Fruit fly (Drosophila melanogaster) whole organism, adult: Measurements from ENCODE around the gene twin.
A peak's percentile ranks its signal among the peaks of the same experiment; 100 is the strongest.

Source experiments
- CG11617 ChIP-seq: fragments of 200-800 bp; sonication (Bioruptor generic); optimal IDR thresholded peaks from 2 replicates; lab custom pipeline; 2017; ENCODE audit warnings: mild to moderate bottlenecking, missing biosample characterization, missing genetic modification reagents, missing genetic modification characterization
- CG12768 ChIP-seq: fragments of 200-800 bp; sonication (Bioruptor generic); optimal IDR thresholded peaks from 2 replicates; lab custom pipeline; 2017; ENCODE audit warnings: missing biosample characterization, missing genetic modification characterization, mild to moderate bottlenecking, moderate library complexity, missing genetic modification reagents
- CG14711 ChIP-seq: fragments of 200-800 bp; sonication (Bioruptor generic); optimal IDR thresholded peaks from 2 replicates; lab custom pipeline; 2018; ENCODE audit warnings: missing biosample characterization, mild to moderate bottlenecking, missing genetic modification characterization, moderate library complexity
- CG1620 ChIP-seq: fragments of 200-800 bp; sonication (Bioruptor generic); optimal IDR thresholded peaks from 2 replicates; lab custom pipeline; 2016; ENCODE audit warnings: missing biosample characterization, missing genetic modification characterization
- CG33017 ChIP-seq: fragments of 200-800 bp; sonication (Bioruptor generic); optimal IDR thresholded peaks from 2 replicates; lab custom pipeline; 2018; ENCODE audit warnings: missing biosample characterization, mild to moderate bottlenecking, missing genetic modification characterization, moderate library complexity
- CG5204 ChIP-seq: fragments of 200-800 bp; sonication (Bioruptor generic); optimal IDR thresholded peaks from 2 replicates; lab custom pipeline; 2016; ENCODE audit warnings: missing biosample characterization, missing genetic modification characterization
- CG7045 ChIP-seq: fragments of 200-800 bp; sonication (Bioruptor generic); optimal IDR thresholded peaks from 2 replicates; lab custom pipeline; 2017; ENCODE audit warnings: missing biosample characterization, mild to moderate bottlenecking, missing genetic modification characterization
- CG7101 ChIP-seq: fragments of 200-800 bp; sonication (Bioruptor generic); optimal IDR thresholded peaks from 2 replicates; lab custom pipeline; 2018; ENCODE audit warnings: missing biosample characterization, mild to moderate bottlenecking, missing genetic modification characterization, moderate library complexity
- Clk ChIP-seq: fragments of 200-800 bp; sonication (Bioruptor generic); optimal IDR thresholded peaks from 2 replicates; lab custom pipeline; 2017; ENCODE audit warnings: missing biosample characterization, missing genetic modification characterization
- Crg-1 ChIP-seq: fragments of 200-800 bp; sonication (Bioruptor generic); optimal IDR thresholded peaks from 2 replicates; lab custom pipeline; 2016; ENCODE audit warnings: missing biosample characterization, missing genetic modification characterization
- Hr96 ChIP-seq: fragments of 200-800 bp; sonication (Bioruptor generic); optimal IDR thresholded peaks from 2 replicates; lab custom pipeline; 2016; ENCODE audit warnings: missing biosample characterization, missing genetic modification characterization
- Mnt ChIP-seq: fragments of 200-800 bp; sonication (Bioruptor generic); optimal IDR thresholded peaks from 2 replicates; lab custom pipeline; 2016; ENCODE audit warnings: missing biosample characterization, mild to moderate bottlenecking, missing genetic modification characterization
- bab1 ChIP-seq: fragments of 200-800 bp; sonication (Bioruptor generic); optimal IDR thresholded peaks from 3 replicates; lab custom pipeline; 2019; ENCODE audit warnings: missing biosample characterization, mild to moderate bottlenecking, missing genetic modification characterization, moderate library complexity
- cic ChIP-seq: fragments of 200-800 bp; sonication (Bioruptor generic); optimal IDR thresholded peaks from 2 replicates; lab custom pipeline; 2017; ENCODE audit warnings: missing biosample characterization, mild to moderate bottlenecking, missing genetic modification characterization, moderate library complexity
- cnc ChIP-seq, 2 experiments: fragments of >200 bp; optimal IDR thresholded peaks; 2 replicates each; lab custom pipeline; 2017
- kay ChIP-seq: fragments of 200-800 bp; sonication (Bioruptor generic); peaks from one replicate; lab custom pipeline; 2016; ENCODE audit warnings: missing biosample characterization, missing genetic modification characterization, borderline replicate concordance
- ovo ChIP-seq: fragments of 200-800 bp; sonication (Bioruptor generic); optimal IDR thresholded peaks from 2 replicates; lab custom pipeline; 2016; ENCODE audit warnings: missing biosample characterization, missing genetic modification characterization
- pad ChIP-seq: fragments of 200-800 bp; sonication (Bioruptor generic); optimal IDR thresholded peaks from 3 replicates; lab custom pipeline; 2017; ENCODE audit warnings: missing biosample characterization, missing genetic modification characterization, mild to moderate bottlenecking, moderate library complexity, missing genetic modification reagents
- tj ChIP-seq: fragments of 200-800 bp; sonication (Bioruptor generic); optimal IDR thresholded peaks from 3 replicates; lab custom pipeline; 2017; ENCODE audit warnings: missing biosample characterization, mild to moderate bottlenecking, missing genetic modification characterization, moderate library complexity
- toe ChIP-seq: fragments of 200-800 bp; sonication (Bioruptor generic); optimal IDR thresholded peaks from 2 replicates; lab custom pipeline; 2016; ENCODE audit warnings: missing biosample characterization, missing genetic modification characterization

twin gene

DNA sequence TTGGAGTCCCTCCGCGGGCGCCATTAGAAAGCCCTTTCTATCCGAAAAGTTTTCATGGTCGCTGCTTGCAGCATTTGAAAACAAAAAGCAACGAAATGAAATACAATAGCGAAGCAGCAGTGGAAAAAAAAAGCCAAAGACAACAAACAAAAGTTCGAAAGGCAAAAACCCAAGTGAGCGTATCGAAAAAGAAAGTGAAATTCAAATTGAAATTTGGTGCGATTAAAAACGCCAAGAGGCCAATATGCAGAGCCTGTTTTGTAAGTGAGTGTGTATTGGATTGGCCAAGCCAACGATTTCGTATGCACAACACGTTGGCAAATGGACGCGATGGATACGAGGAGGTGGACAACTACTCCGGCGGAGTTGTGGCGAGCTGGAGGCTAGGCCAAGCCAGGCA is 19.0 kb downstream of the twin start:
- TF ChIP-seq CG1620 (GFP tag; lab: Kevin White, UChicago) (no peak), ovo (GFP tag; lab: Kevin White, UChicago) (no peak), pad (GFP tag; lab: Kevin White, UChicago) (no peak), cic (GFP tag; lab: Kevin White, UChicago) (no peak), tj (no peak), Mnt (no peak), CG12768 (GFP tag; lab: Kevin White, UChicago) (no peak), CG5204 (GFP tag; lab: Kevin White, UChicago) (no peak), toe (GFP tag; lab: Kevin White, UChicago) (no peak), CG7101 (tag; lab: Kevin White, UChicago) (no peak), CG7045 (GFP tag; lab: Kevin White, UChicago) (no peak), Clk (GFP tag; lab: Kevin White, UChicago) (no peak), CG33017 (tag; lab: Kevin White, UChicago) (no peak), kay (no peak), Hr96 (GFP tag; lab: Kevin White, UChicago) (no peak), bab1 (no peak), CG14711 (no peak), Crg-1 (no peak)

- peak; percentile 85 for TF ChIP-seq CG1620 (GFP tag; lab: Kevin White, UChicago)
- peak; percentile 92 for TF ChIP-seq CG11617 (GFP tag; lab: Kevin White, UChicago)
- peak; percentile 65 for TF ChIP-seq Mnt
- peak; percentile 92 for TF ChIP-seq CG14711
- TF ChIP-seq Clk (GFP tag; lab: Kevin White, UChicago) = peak; percentile 77
- TF ChIP-seq CG12768 (GFP tag; lab: Kevin White, UChicago) = peak; percentile 90
- peak; percentile 86 for TF ChIP-seq Hr96 (GFP tag; lab: Kevin White, UChicago)
- peak; percentile 96 for TF ChIP-seq CG7101 (tag; lab: Kevin White, UChicago)
- TF ChIP-seq toe (GFP tag; lab: Kevin White, UChicago) = peak; percentile 95
- TF ChIP-seq CG7045 (GFP tag; lab: Kevin White, UChicago) = peak; percentile 93
- TF ChIP-seq CG5204 (GFP tag; lab: Kevin White, UChicago) = peak; percentile 92
- peak; percentile 96 for TF ChIP-seq bab1
- TF ChIP-seq ovo (GFP tag; lab: Kevin White, UChicago) = peak; percentile 86
- TF ChIP-seq cic (GFP tag; lab: Kevin White, UChicago) = peak; percentile 63
- TF ChIP-seq Crg-1 = peak; percentile 85
- no peak for TF ChIP-seq kay
- no peak for TF ChIP-seq cnc (optimal IDR thresholded peaks at IDR 0.05; lab: Kevin White, UChicago)
- peak; percentile 94 for TF ChIP-seq CG33017 (tag; lab: Kevin White, UChicago)
- peak; percentile 76 for TF ChIP-seq pad (GFP tag; lab: Kevin White, UChicago)
- TF ChIP-seq tj = peak; percentile 81
These were observed 28.3 kb downstream of the twin start, which contains the start of the genes SMC6 and CG6204 for dm6 chr3R:24193373-24193879. Gene SMC6, minus strand, starts transcription at chr3R:24193423. Gene CG6204, plus strand, starts transcription at chr3R:24193832.

DNA sequence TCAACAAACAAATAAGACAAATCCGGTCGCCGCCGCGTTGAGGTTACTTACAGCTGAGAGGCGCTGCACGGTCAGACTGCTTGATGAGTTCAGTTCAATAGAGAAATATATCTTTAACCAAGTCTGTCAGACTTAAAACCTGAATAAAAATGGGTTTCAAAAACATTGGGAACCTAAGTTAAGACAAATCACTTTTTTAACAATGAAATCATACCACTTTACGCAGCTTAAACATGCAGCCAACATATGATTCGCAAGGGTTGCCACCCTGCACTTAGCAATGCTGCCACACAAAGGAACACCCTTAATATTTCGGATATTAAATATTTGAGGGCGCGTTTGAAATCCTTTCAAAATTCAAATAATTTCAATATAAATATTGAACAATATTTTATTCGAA is 33.1 kb downstream of the twin start, which contains the start of gene CG5515:
CG5515 (minus strand) TSS at position 278 of the 400 bp plus-strand sequence.
- TF ChIP-seq toe (GFP tag; lab: Kevin White, UChicago) (peak; percentile 85), pad (GFP tag; lab: Kevin White, UChicago) (peak; percentile 41), Mnt (peak; percentile 70), tj (peak; percentile 76), CG14711 (peak; percentile 65), CG33017 (tag; lab: Kevin White, UChicago) (peak; percentile 57), Clk (GFP tag; lab: Kevin White, UChicago) (no peak), cnc (optimal IDR thresholded peaks at IDR 0.05; lab: Kevin White, UChicago) (no peak), CG5204 (GFP tag; lab: Kevin White, UChicago) (peak; percentile 87), cic (GFP tag; lab: Kevin White, UChicago) (peak; percentile 18), kay (no peak), CG7045 (GFP tag; lab: Kevin White, UChicago) (peak; percentile 65), CG11617 (GFP tag; lab: Kevin White, UChicago) (peak; percentile 89), ovo (GFP tag; lab: Kevin White, UChicago) (peak; percentile 45), Crg-1 (peak; percentile 68), CG7101 (tag; lab: Kevin White, UChicago) (peak; percentile 65), bab1 (peak; percentile 96), CG12768 (GFP tag; lab: Kevin White, UChicago) (peak; percentile 23), CG1620 (GFP tag; lab: Kevin White, UChicago) (peak; percentile 85), Hr96 (GFP tag; lab: Kevin White, UChicago) (peak; percentile 70)

DNA sequence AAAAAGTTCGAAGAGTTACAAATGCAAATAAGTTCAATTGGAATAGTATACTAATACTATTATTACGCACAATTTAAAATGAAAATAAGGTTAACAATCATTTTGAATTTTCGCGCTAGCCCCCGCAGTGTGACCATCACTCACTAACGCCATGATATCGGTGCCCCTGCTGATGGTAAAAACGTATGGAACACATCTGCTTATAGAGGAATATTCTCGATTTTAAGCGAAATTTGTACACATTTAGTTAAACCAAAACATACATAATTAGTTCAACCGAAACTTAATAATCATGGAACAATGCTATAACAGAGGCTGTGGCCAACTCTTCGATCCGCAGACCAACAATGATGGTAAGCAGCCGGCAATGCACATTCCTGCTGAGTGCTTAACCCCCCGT is 35.6 kb downstream of the twin start, which contains the start of gene mora:
mora (plus strand) TSS at position 172 of the 400 bp plus-strand sequence.
- TF ChIP-seq CG7045 (GFP tag; lab: Kevin White, UChicago) = no peak

DNA sequence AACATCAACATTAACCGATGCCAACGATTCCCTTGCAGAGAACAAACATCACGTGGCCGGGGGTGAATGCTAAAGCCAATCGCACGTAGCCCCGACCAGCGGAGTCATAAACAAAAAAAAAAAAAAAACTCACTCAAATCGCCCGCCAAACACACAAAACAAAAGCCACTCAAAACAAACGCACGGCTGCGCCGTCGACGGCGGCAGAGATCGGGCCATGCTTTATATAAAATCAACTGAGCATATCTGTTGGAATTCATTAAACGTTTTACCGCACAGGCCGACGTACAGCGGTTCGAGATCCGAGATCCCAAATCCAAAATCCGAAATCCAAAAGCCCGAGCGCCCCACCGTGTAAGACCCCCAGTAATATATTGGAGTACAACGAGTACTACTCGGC is 49.4 kb downstream of the twin start, which contains the start of gene CG13606:
CG13606 (plus strand) TSS at position 250 of the 400 bp plus-strand sequence.
- TF ChIP-seq CG33017 (tag; lab: Kevin White, UChicago) (no peak), cic (GFP tag; lab: Kevin White, UChicago) (no peak), CG1620 (GFP tag; lab: Kevin White, UChicago) (no peak), CG14711 (no peak), Mnt (no peak), kay (no peak)

DNA sequence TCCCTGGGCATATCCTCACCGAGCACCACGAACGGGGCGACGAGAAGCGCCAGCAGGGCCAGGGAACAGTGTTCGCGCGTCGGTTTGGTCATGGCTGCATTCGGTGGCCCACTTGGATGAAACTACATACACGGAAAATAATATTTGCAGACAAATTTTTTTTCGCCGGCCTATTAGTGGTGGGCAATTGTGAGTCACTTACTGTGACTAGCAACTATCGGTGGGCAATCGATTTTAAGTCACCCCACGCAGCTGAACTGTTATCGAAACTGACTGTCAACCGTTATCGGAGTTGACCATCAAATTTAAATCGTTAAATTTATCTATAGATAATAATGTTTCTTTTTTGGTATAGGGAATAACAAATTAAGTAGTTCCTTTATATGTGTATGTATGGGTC is 52.4 kb downstream of the twin start, which contains the start of gene CG5510:
CG5510 (minus strand) TSS at position 201 of the 400 bp plus-strand sequence.
- TF ChIP-seq CG1620 (GFP tag; lab: Kevin White, UChicago) (peak; percentile 43), CG12768 (GFP tag; lab: Kevin White, UChicago) (no peak), CG33017 (tag; lab: Kevin White, UChicago) (no peak), CG14711 (peak; percentile 50), kay (no peak), CG7101 (tag; lab: Kevin White, UChicago) (peak; percentile 28), cnc (optimal IDR thresholded peaks at IDR 0.05; lab: Kevin White, UChicago) (peak in 1 of 2 experiments; percentile 34), Crg-1 (peak; percentile 33), CG5204 (GFP tag; lab: Kevin White, UChicago) (no peak), pad (GFP tag; lab: Kevin White, UChicago) (peak; percentile 2), Mnt (peak; percentile 40), CG7045 (GFP tag; lab: Kevin White, UChicago) (no peak), tj (peak; percentile 18), Hr96 (GFP tag; lab: Kevin White, UChicago) (no peak), Clk (GFP tag; lab: Kevin White, UChicago) (no peak), toe (GFP tag; lab: Kevin White, UChicago) (no peak), ovo (GFP tag; lab: Kevin White, UChicago) (no peak), CG11617 (GFP tag; lab: Kevin White, UChicago) (peak; percentile 27), cic (GFP tag; lab: Kevin White, UChicago) (peak; percentile 16), bab1 (peak; percentile 79)
